Worm (Caenorhabditis elegans) whole organism, L4 larva: ENCODE data around the gene F45E4.6.

Experiments used
- Y105C5A.15 ChIP-seq: fragments of 200-800 bp; sonication (Bioruptor generic); IDR thresholded peaks from 2 replicates; pipeline ENCODE4 v1.3.6; 2022; ENCODE audit warnings: missing genetic modification characterization, missing compliant biosample characterization
- egl-43 ChIP-seq: fragments of 200-800 bp; sonication (Bioruptor generic); IDR thresholded peaks from 2 replicates; pipeline ENCODE4 v1.3.6; 2022; ENCODE audit warnings: missing genetic modification reagents, missing genetic modification characterization, missing compliant biosample characterization
- fkh-10 ChIP-seq: fragments of 150-350 bp; optimal IDR thresholded peaks from 2 replicates; lab custom pipeline; 2014; ENCODE audit warnings: missing biosample characterization, missing genetic modification reagents, missing genetic modification characterization
- lsy-2 ChIP-seq, 2 experiments: fragments of 150-350 bp in 1 of 2; sonication (generic microtip) in 1 of 2; optimal IDR thresholded peaks; 2 replicates each; lab custom pipeline; 2014 to 2017; ENCODE audit warnings: missing biosample characterization in 2 of 2, missing genetic modification characterization in 2 of 2
- nhr-41 ChIP-seq: fragments of 200-800 bp; sonication (Bioruptor generic); IDR thresholded peaks from 2 replicates; pipeline ENCODE4 v1.3.6; 2022; ENCODE audit warnings: missing genetic modification reagents, missing genetic modification characterization, missing compliant biosample characterization
- nhr-76 ChIP-seq: fragments of 150-350 bp; optimal IDR thresholded peaks from 2 replicates; lab custom pipeline; 2014; ENCODE audit warnings: missing biosample characterization, missing genetic modification characterization
- unc-130 ChIP-seq: sonication (generic microtip); optimal IDR thresholded peaks from 2 replicates; lab custom pipeline; 2016; ENCODE audit warnings: missing genetic modification reagents, missing genetic modification characterization, missing compliant biosample characterization
- unc-39 ChIP-seq: sonication (generic microtip); optimal IDR thresholded peaks from 2 replicates; lab custom pipeline; 2017; ENCODE audit warnings: missing biosample characterization, missing genetic modification characterization
- unc-62 ChIP-seq, 3 experiments: fragments of 150-350 bp in 1 of 3; sonication (generic microtip); optimal IDR thresholded peaks in 2 of 3; peaks in 1 of 3; 1 replicate in 1 of 3; 2 replicates in 2 of 3; lab custom pipeline; 2014 to 2017; ENCODE audit warnings: missing biosample characterization in 3 of 3, missing genetic modification characterization in 3 of 3, missing genetic modification reagents in 3 of 3, missing genotype in 1 of 3

- no peak for TF ChIP-seq egl-43
- TF ChIP-seq nhr-76 (tag; lab: Kevin White, UChicago): no peak
- no peak for TF ChIP-seq nhr-41
- TF ChIP-seq lsy-2 (tag; optimal IDR thresholded peaks at IDR 0.05; lab: Kevin White, UChicago): peak in 1 of 2 experiments; percentile 9
- TF ChIP-seq fkh-10 (GFP tag; lab: Kevin White, UChicago): no peak
- TF ChIP-seq unc-62 (GFP tag; optimal IDR thresholded peaks at IDR 0.05 in 1 of 2; lab: Kevin White, UChicago): no peak
- TF ChIP-seq unc-62 (tag; optimal IDR thresholded peaks at IDR 0.05; lab: Kevin White, UChicago): no peak
- no peak for TF ChIP-seq unc-130 (GFP tag; lab: Kevin White, UChicago)
- TF ChIP-seq Y105C5A.15 (GFP tag; lab: Robert Waterston, UW): no peak
- TF ChIP-seq unc-39 (tag; lab: Kevin White, UChicago): no peak
Observed at ce11 chrIV:7659481-7659880, 27.1 kb upstream of the F45E4.6 start.
